Worm (Caenorhabditis elegans): ENCODE measurements around the gene M02B1.4.

M02B1.4 gene

DNA sequence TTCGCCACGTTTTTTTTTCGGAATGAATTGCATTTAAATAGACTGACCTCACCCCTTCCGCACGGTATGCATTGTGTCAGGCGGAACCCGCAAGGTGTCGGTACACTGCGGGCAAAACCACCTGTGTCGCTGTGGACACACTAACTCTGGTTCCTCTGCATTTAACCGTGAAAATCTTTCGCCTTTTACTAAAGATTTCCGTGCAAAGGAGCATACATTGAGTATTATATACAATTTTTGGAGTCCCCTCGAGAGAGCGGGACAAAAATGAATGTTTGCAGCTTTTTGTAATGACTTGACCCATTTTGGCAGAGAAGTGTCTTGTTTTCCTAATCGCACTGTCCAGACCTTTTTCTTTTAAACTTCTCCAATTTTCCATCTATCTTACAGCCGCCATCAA, 38.1 kb downstream of the M02B1.4 start:
- peak; percentile 3 for TF ChIP-seq sma-3 (GFP tag; optimal IDR thresholded peaks at IDR 0.05)
- peak; percentile 83 for TF ChIP-seq snpc-4 (tag; optimal IDR thresholded peaks at IDR 0.05)

DNA sequence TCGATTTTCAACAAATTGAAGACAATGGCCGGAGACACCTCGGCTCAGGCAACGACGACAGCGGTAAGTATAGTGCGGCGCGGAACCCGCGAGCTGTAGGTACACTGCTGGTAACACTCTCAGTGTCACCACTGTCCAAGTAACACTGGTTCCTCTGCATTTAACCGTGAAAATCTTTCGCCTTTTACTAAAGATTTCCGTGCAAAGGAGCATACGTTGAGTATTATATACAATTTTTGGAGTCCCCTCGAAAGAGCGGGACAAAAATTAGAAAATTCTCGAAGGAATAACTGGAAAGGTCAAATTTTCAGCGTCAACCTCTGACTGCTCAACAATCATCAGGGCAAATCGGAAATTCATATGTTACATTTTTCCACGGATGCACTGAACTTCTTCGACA, 39.1 kb downstream of the M02B1.4 start:
- no peak for TF ChIP-seq ZK546.5 (tag; optimal IDR thresholded peaks at IDR 0.05)
- TF ChIP-seq nhr-6 (tag; optimal IDR thresholded peaks at IDR 0.05) = no peak
- no peak for TF ChIP-seq sma-9 (GFP tag; optimal IDR thresholded peaks at IDR 0.05)
- no peak for TF ChIP-seq sma-9 (tag; optimal IDR thresholded peaks at IDR 0.05)
- peak; percentile 79 for TF ChIP-seq snpc-4 (tag; optimal IDR thresholded peaks at IDR 0.05)
- no peak for TF ChIP-seq mab-5 (tag; optimal IDR thresholded peaks at IDR 0.05)
- TF ChIP-seq lin-13 (GFP tag; optimal IDR thresholded peaks at IDR 0.05) = no peak

DNA sequence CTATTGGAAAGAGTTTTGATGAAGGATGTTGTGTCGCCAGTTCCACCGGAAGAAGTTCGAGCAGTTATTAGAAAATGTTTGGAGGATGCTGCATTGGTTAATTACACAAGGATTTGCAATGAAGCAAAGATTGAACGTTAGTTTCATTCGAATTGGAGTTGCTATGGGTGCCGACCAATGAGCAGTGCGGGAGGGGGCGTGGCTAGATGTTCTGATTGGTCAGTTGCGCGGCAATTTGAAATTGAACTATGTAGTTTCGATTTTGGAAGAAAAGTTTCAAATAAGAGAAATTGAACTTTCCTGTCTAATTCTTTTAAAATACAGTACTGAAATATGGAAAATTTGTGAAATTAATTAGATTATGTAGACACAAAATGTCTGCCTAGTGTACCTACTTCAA, 41.9 kb downstream of the M02B1.4 start:
- no peak for TF ChIP-seq egl-27 (tag; optimal IDR thresholded peaks at IDR 0.05)
- no peak for TF ChIP-seq sma-9 (GFP tag; optimal IDR thresholded peaks at IDR 0.05)
- no peak for TF ChIP-seq sma-9 (tag; optimal IDR thresholded peaks at IDR 0.05)
- TF ChIP-seq ztf-11 (tag; optimal IDR thresholded peaks at IDR 0.05) = no peak
- no peak for TF ChIP-seq crh-2 (tag; optimal IDR thresholded peaks at IDR 0.05)
- TF ChIP-seq lin-11 (tag; optimal IDR thresholded peaks at IDR 0.05) = no peak

DNA sequence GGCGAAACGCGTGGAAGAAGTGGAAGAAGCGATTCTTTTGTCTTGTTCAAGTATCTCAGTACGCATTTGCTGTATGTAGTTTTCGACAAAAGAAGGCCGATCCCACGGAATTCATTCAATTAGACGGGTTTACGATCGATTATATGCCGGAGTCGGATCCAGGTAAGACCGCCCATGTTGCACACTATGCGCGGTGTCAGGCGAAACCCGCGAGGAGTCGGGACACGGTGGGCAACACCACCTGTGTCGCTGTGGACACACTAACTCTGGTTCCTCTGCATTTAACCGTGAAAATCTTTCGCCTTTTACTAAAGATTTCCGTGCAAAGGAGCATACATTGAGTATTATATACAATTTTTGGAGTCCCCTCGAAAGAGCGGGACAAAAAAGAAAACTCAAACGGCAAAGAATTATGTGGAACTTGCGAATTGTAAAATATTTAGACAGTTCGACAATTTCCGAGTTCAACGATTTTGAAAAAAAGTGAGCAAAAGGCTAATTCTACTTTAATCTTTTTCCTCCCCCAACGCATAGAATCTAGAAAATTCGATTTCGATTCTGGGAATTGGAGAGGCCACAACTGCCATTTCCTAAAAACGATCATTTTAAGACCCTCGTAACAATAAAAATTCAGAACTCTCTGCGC, 43.2 kb downstream of the M02B1.4 start:
- TF ChIP-seq nhr-25 (tag; optimal IDR thresholded peaks at IDR 0.05) (no peak), snpc-4 (tag; optimal IDR thresholded peaks at IDR 0.05) (peak; percentile 34)

DNA sequence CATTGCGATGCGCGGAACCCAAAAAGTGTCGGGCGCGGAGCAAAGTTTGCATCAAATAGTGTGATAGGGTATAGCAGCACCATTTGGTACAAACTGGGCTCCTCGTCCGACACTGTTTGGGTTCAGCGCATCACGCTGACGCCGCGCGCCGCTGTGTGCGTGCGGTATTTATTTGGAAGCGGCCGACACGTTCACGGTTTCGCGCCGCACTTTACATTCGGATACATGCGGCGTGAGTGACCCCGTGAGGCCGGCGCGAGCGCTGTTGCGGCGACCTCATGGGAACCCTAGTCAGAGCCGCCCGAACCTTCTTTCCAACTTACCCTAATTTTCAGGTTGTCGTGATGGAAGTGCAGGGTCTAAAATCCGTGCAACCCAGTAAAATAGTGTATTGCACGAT, 44.1 kb downstream of the M02B1.4 start:
- TF ChIP-seq ceh-82 (tag; optimal IDR thresholded peaks at IDR 0.05) (no peak), dmd-4 (tag; optimal IDR thresholded peaks at IDR 0.05) (no peak), nhr-10 (tag; optimal IDR thresholded peaks at IDR 0.05) (no peak), aly-2 (tag; optimal IDR thresholded peaks at IDR 0.05) (no peak)

Data from whole organism, L2 larva.